Fruit fly (Drosophila melanogaster) whole organism, embryonic: ENCODE data around the gene CG17801.

Experiments
- ATbp ChIP-seq: fragments of 200-800 bp; sonication (Bioruptor generic); optimal IDR thresholded peaks from 2 replicates; lab custom pipeline; 2017; ENCODE audit warnings: missing biosample characterization, mild to moderate bottlenecking, missing genetic modification characterization, missing genetic modification reagents
- CG1024 ChIP-seq: fragments of 200-800 bp; sonication (Bioruptor generic); IDR thresholded peaks from 2 replicates; pipeline ENCODE4 v1.3.6; 2022; ENCODE audit warnings: missing biosample characterization, missing genetic modification characterization
- CG10321 ChIP-seq: fragments of 200-800 bp; sonication (Bioruptor generic); IDR thresholded peaks from 2 replicates; pipeline ENCODE4 v1.3.6; 2022; ENCODE audit warnings: missing biosample characterization, missing genetic modification characterization
- CG10431 ChIP-seq: fragments of 200-800 bp; sonication (Bioruptor generic); optimal IDR thresholded peaks from 3 replicates; lab custom pipeline; 2018; ENCODE audit warnings: missing biosample characterization, mild to moderate bottlenecking, missing genetic modification characterization
- CG11247 ChIP-seq: fragments of 200-800 bp; sonication (Bioruptor generic); IDR thresholded peaks from 2 replicates; pipeline ENCODE4 v1.3.6; 2022; ENCODE audit warnings: missing biosample characterization, missing genetic modification characterization
- CG12071 ChIP-seq: fragments of 200-800 bp; sonication (Bioruptor generic); optimal IDR thresholded peaks from 3 replicates; lab custom pipeline; 2018; ENCODE audit warnings: missing biosample characterization, mild to moderate bottlenecking, missing genetic modification characterization
- CG12942 ChIP-seq: fragments of 200-800 bp; sonication (Bioruptor generic); optimal IDR thresholded peaks from 3 replicates; lab custom pipeline; 2016; ENCODE audit warnings: missing biosample characterization, missing genetic modification characterization
- CG13624 ChIP-seq: fragments of 200-800 bp; sonication (Bioruptor generic); optimal IDR thresholded peaks from 2 replicates; lab custom pipeline; 2016; ENCODE audit warnings: missing biosample characterization, missing genetic modification characterization
- CG14441 ChIP-seq: fragments of 200-800 bp; sonication (Bioruptor generic); IDR thresholded peaks from 2 replicates; pipeline ENCODE4 v1.3.6; 2022; ENCODE audit warnings: missing biosample characterization, missing genetic modification characterization
- CG15011 ChIP-seq: fragments of 200-800 bp; sonication (Bioruptor generic); optimal IDR thresholded peaks from 3 replicates; lab custom pipeline; 2018; ENCODE audit warnings: missing biosample characterization, mild to moderate bottlenecking, missing genetic modification characterization
- CG1603 ChIP-seq: fragments of 200-800 bp; sonication (Bioruptor generic); optimal IDR thresholded peaks from 2 replicates; lab custom pipeline; 2019; ENCODE audit warnings: missing biosample characterization, mild to moderate bottlenecking, missing genetic modification characterization, moderate library complexity
- CG16779 ChIP-seq: fragments of 200-800 bp; sonication (Bioruptor generic); IDR thresholded peaks from 2 replicates; pipeline ENCODE4 v1.3.6; 2022; ENCODE audit warnings: missing biosample characterization, missing genetic modification characterization
- CG16815 ChIP-seq: fragments of 200-800 bp; sonication (Bioruptor generic); optimal IDR thresholded peaks from 3 replicates; lab custom pipeline; 2017; ENCODE audit warnings: missing biosample characterization, mild to moderate bottlenecking, missing genetic modification characterization
- CG18262 ChIP-seq: fragments of 200-800 bp; optimal IDR thresholded peaks from 3 replicates; lab custom pipeline; 2019; ENCODE audit warnings: missing biosample characterization, mild to moderate bottlenecking, missing genetic modification characterization, moderate library complexity
- CG30403 ChIP-seq: fragments of 200-800 bp; sonication (Bioruptor generic); optimal IDR thresholded peaks from 3 replicates; lab custom pipeline; 2016; ENCODE audit warnings: missing biosample characterization, missing genetic modification characterization
- CG3065 ChIP-seq: fragments of 200-800 bp; sonication (Bioruptor generic); optimal IDR thresholded peaks from 2 replicates; lab custom pipeline; 2016; ENCODE audit warnings: missing biosample characterization, missing genetic modification characterization
- CG31388 ChIP-seq: fragments of 200-800 bp; sonication (Bioruptor generic); optimal IDR thresholded peaks from 2 replicates; lab custom pipeline; 2016; ENCODE audit warnings: missing biosample characterization, missing genetic modification characterization
- CG34376 ChIP-seq: fragments of 200-800 bp; sonication (Bioruptor generic); optimal IDR thresholded peaks from 2 replicates; lab custom pipeline; 2018; ENCODE audit warnings: missing biosample characterization, mild to moderate bottlenecking, missing genetic modification characterization
- CG4404 ChIP-seq: fragments of 200-800 bp; sonication (Bioruptor generic); IDR thresholded peaks from 2 replicates; pipeline ENCODE4 v1.3.6; 2022; ENCODE audit warnings: missing biosample characterization, missing genetic modification characterization
- CG4424 ChIP-seq: fragments of 200-800 bp; sonication (Bioruptor generic); optimal IDR thresholded peaks from 3 replicates; lab custom pipeline; 2016; ENCODE audit warnings: missing biosample characterization, missing genetic modification characterization
- CG7987 ChIP-seq: fragments of 200-800 bp; sonication (Bioruptor generic); optimal IDR thresholded peaks from 2 replicates; lab custom pipeline; 2018; ENCODE audit warnings: missing biosample characterization, mild to moderate bottlenecking, missing genetic modification characterization, moderate library complexity
- CkIIα-i1 ChIP-seq: fragments of 200-800 bp; sonication (Bioruptor generic); IDR thresholded peaks from 2 replicates; pipeline ENCODE4 v1.3.6; 2022; ENCODE audit warnings: missing biosample characterization, missing genetic modification characterization
- D19B ChIP-seq: fragments of 200-800 bp; sonication (Bioruptor generic); optimal IDR thresholded peaks from 2 replicates; lab custom pipeline; 2017; ENCODE audit warnings: missing biosample characterization, mild to moderate bottlenecking, missing genetic modification characterization
- Drgx ChIP-seq: fragments of 200-800 bp; sonication (Bioruptor generic); IDR thresholded peaks from 2 replicates; pipeline ENCODE4 v1.3.6; 2022; ENCODE audit warnings: missing biosample characterization, missing genetic modification characterization
- HmgZ ChIP-seq: fragments of 200-800 bp; sonication (Bioruptor generic); optimal IDR thresholded peaks from 2 replicates; lab custom pipeline; 2018; ENCODE audit warnings: missing biosample characterization, mild to moderate bottlenecking, missing genetic modification characterization
- Hmx ChIP-seq: fragments of 200-800 bp; sonication (Bioruptor generic); optimal IDR thresholded peaks from 2 replicates; lab custom pipeline; 2016; ENCODE audit warnings: missing biosample characterization, missing genetic modification characterization
- Med ChIP-seq: fragments of 200-800 bp; sonication (Bioruptor generic); peaks from one replicate; lab custom pipeline; 2016; ENCODE audit warnings: missing biosample characterization, missing genetic modification characterization, mild to moderate bottlenecking, inconsistent platforms, moderate library complexity
- Nf-YC ChIP-seq: fragments of 200-800 bp; optimal IDR thresholded peaks from 3 replicates; lab custom pipeline; 2019; ENCODE audit warnings: missing biosample characterization, mild to moderate bottlenecking, missing genetic modification characterization, moderate library complexity
- Rfx ChIP-seq: fragments of 200-800 bp; sonication (Bioruptor generic); IDR thresholded peaks from 2 replicates; pipeline ENCODE4 v1.3.6; 2022; ENCODE audit warnings: missing biosample characterization, missing genetic modification characterization
- Rx ChIP-seq: fragments of 200-800 bp; sonication (Bioruptor generic); IDR thresholded peaks from 2 replicates; pipeline ENCODE4 v1.3.6; 2022; ENCODE audit warnings: missing biosample characterization, missing genetic modification characterization
- Spps ChIP-seq: fragments of 200-800 bp; sonication (Bioruptor generic); optimal IDR thresholded peaks from 2 replicates; lab custom pipeline; 2018; ENCODE audit warnings: missing biosample characterization, mild to moderate bottlenecking, missing genetic modification characterization
- Sry-δ ChIP-seq: fragments of 200-800 bp; sonication (Bioruptor generic); optimal IDR thresholded peaks from 2 replicates; lab custom pipeline; 2016; ENCODE audit warnings: missing biosample characterization, missing genetic modification characterization
- ara ChIP-seq: fragments of 200-800 bp; sonication (Bioruptor generic); IDR thresholded peaks from 2 replicates; pipeline ENCODE4 v1.3.6; 2022; ENCODE audit warnings: missing biosample characterization, missing genetic modification characterization
- ash1 ChIP-seq: fragments of 200-800 bp; sonication (Bioruptor generic); optimal IDR thresholded peaks from 2 replicates; lab custom pipeline; 2018; ENCODE audit warnings: missing biosample characterization, mild to moderate bottlenecking, missing genetic modification characterization
- br ChIP-seq: fragments of >200 bp; optimal IDR thresholded peaks from 2 replicates; lab custom pipeline; 2017
- cg ChIP-seq: fragments of 200-800 bp; sonication (Bioruptor generic); optimal IDR thresholded peaks from 3 replicates; lab custom pipeline; 2019; ENCODE audit warnings: missing biosample characterization, mild to moderate bottlenecking, missing genetic modification characterization, moderate library complexity
- chn ChIP-seq: fragments of 200-800 bp; sonication (Bioruptor generic); optimal IDR thresholded peaks from 2 replicates; lab custom pipeline; 2016; ENCODE audit warnings: missing biosample characterization, missing genetic modification characterization
- cwo ChIP-seq: fragments of 200-800 bp; sonication (Bioruptor generic); optimal IDR thresholded peaks from 3 replicates; lab custom pipeline; 2017; ENCODE audit warnings: missing biosample characterization, missing genetic modification characterization, mild to moderate bottlenecking, moderate library complexity, missing genetic modification reagents
- da ChIP-seq: fragments of 200-800 bp; sonication (Bioruptor generic); optimal IDR thresholded peaks from 2 replicates; lab custom pipeline; 2016; ENCODE audit warnings: missing biosample characterization, missing genetic modification characterization
- dati ChIP-seq: fragments of 200-800 bp; sonication (Bioruptor generic); IDR thresholded peaks from 2 replicates; pipeline ENCODE4 v1.3.6; 2022; ENCODE audit warnings: missing biosample characterization, missing genetic modification characterization
- exex ChIP-seq: fragments of 200-800 bp; sonication (Bioruptor generic); optimal IDR thresholded peaks from 4 replicates; lab custom pipeline; 2018; ENCODE audit warnings: missing biosample characterization, mild to moderate bottlenecking, missing genetic modification characterization, moderate library complexity
- h ChIP-seq: fragments of >200 bp; optimal IDR thresholded peaks from 2 replicates; lab custom pipeline; 2017
- nom ChIP-seq: fragments of 200-800 bp; sonication (Bioruptor generic); optimal IDR thresholded peaks from 2 replicates; lab custom pipeline; 2017; ENCODE audit warnings: missing biosample characterization, missing genetic modification characterization, mild to moderate bottlenecking, moderate library complexity, missing genetic modification reagents
- onecut ChIP-seq: fragments of 200-800 bp; sonication (Bioruptor generic); IDR thresholded peaks from 2 replicates; pipeline ENCODE4 v1.3.6; 2022; ENCODE audit warnings: missing biosample characterization, missing genetic modification characterization
- org-1 ChIP-seq: fragments of 200-800 bp; sonication (Bioruptor generic); optimal IDR thresholded peaks from 2 replicates; lab custom pipeline; 2017; ENCODE audit warnings: missing biosample characterization, missing genetic modification characterization
- p53 ChIP-seq: fragments of 200-800 bp; sonication (Bioruptor generic); optimal IDR thresholded peaks from 2 replicates; lab custom pipeline; 2016; ENCODE audit warnings: missing biosample characterization, missing genetic modification characterization
- pho ChIP-seq: fragments of 200-800 bp; sonication (Bioruptor generic); optimal IDR thresholded peaks from 2 replicates; lab custom pipeline; 2016; ENCODE audit warnings: missing biosample characterization, missing genetic modification characterization
- phol ChIP-seq: fragments of 200-800 bp; sonication (Bioruptor generic); optimal IDR thresholded peaks from 3 replicates; lab custom pipeline; 2018; ENCODE audit warnings: missing biosample characterization, mild to moderate bottlenecking, missing genetic modification characterization, moderate library complexity
- vnd ChIP-seq: fragments of 200-800 bp; sonication (Bioruptor generic); IDR thresholded peaks from 3 replicates; pipeline ENCODE4 v1.3.6; 2022; ENCODE audit warnings: missing biosample characterization, missing genetic modification characterization; ENCODE audit not compliant: partially characterized antibody
- wek ChIP-seq: fragments of 200-800 bp; sonication (Bioruptor generic); optimal IDR thresholded peaks from 3 replicates; lab custom pipeline; 2018; ENCODE audit warnings: missing biosample characterization, mild to moderate bottlenecking, missing genetic modification characterization, moderate library complexity
- wor ChIP-seq: fragments of 200-800 bp; sonication (Bioruptor generic); IDR thresholded peaks from 2 replicates; pipeline ENCODE4 v1.3.6; 2022; ENCODE audit warnings: missing biosample characterization, missing genetic modification characterization
- zfh1 ChIP-seq: fragments of 200-800 bp; sonication (Bioruptor generic); IDR thresholded peaks from 3 replicates; pipeline ENCODE4 v1.3.6; 2022; ENCODE audit warnings: missing biosample characterization, missing genetic modification characterization

The CG17801 gene

dm6 chr3R:17759773-17760476 is 47.0 kb downstream of the CG17801 start (continued):
- TF ChIP-seq exex (peak; percentile 95), pho (no peak), ATbp (GFP tag; lab: Kevin White, UChicago) (no peak), CG15011 (GFP tag; lab: Kevin White, UChicago) (no peak), vnd (GFP tag; lab: Robert Waterston, UW) (peak; percentile 20; the same call in 1 of the 3 replicates), dati (GFP tag; lab: Robert Waterston, UW) (no peak), ash1 (GFP tag; lab: Kevin White, UChicago) (no peak), CG4404 (GFP tag; lab: Robert Waterston, UW) (no peak), Med (peak; percentile 57), br (lab: Kevin White, UChicago) (no peak), HmgZ (tag; lab: Kevin White, UChicago) (peak; percentile 2), Drgx (no peak), CG11247 (GFP tag; lab: Robert Waterston, UW) (no peak), Rx (GFP tag; lab: Robert Waterston, UW) (no peak), p53 (GFP tag; lab: Kevin White, UChicago) (no peak), wor (GFP tag; lab: Robert Waterston, UW) (no peak), phol (tag; lab: Kevin White, UChicago) (no peak), chn (GFP tag; lab: Kevin White, UChicago) (no peak), CG1603 (tag; lab: Kevin White, UChicago) (no peak), zfh1 (GFP tag; lab: Robert Waterston, UW) (no peak), Spps (no peak), CG10321 (GFP tag; lab: Robert Waterston, UW) (no peak), CG18262 (tag; lab: Kevin White, UChicago) (no peak), CG16815 (GFP tag; lab: Kevin White, UChicago) (no peak), CkIIα-i1 (GFP tag; lab: Robert Waterston, UW) (no peak), CG12071 (GFP tag; lab: Kevin White, UChicago) (peak; percentile 59), nom (no peak), ara (GFP tag; lab: Robert Waterston, UW) (no peak), org-1 (no peak), wek (no peak), CG30403 (GFP tag; lab: Kevin White, UChicago) (no peak), Hmx (GFP tag; lab: Kevin White, UChicago) (no peak), CG13624 (GFP tag; lab: Kevin White, UChicago) (no peak), CG3065 (GFP tag; lab: Kevin White, UChicago) (no peak), cwo (peak; percentile 57), CG14441 (GFP tag; lab: Robert Waterston, UW) (no peak), CG4424 (GFP tag; lab: Kevin White, UChicago) (no peak), Rfx (0 out of 2 replicates have a peak, but pooled peaks have one; percentile 31), CG16779 (no peak), CG12942 (no peak), CG31388 (no peak), da (GFP tag; lab: Kevin White, UChicago) (no peak), D19B (GFP tag; lab: Kevin White, UChicago) (no peak), CG34376 (GFP tag; lab: Kevin White, UChicago) (peak; percentile 39), cg (GFP tag; lab: Kevin White, UChicago) (no peak), h (lab: Kevin White, UChicago) (no peak), CG7987 (GFP tag; lab: Kevin White, UChicago) (peak; percentile 4), CG10431 (GFP tag; lab: Kevin White, UChicago) (no peak), Sry-δ (GFP tag; lab: Kevin White, UChicago) (no peak), onecut (GFP tag; lab: Robert Waterston, UW) (no peak), Nf-YC (tag; lab: Kevin White, UChicago) (no peak), CG1024 (GFP tag; lab: Robert Waterston, UW) (no peak)
